Worm (Caenorhabditis elegans): ENCODE data around the gene C05D9.4.

ce11 chrX:1117252-1117651 is 9.4 kb downstream of the C05D9.4 start:
- TF ChIP-seq ref-1 (GFP tag; conservative IDR thresholded peaks at IDR 0.05) (no peak), tab-1 (GFP tag; IDR thresholded peaks at IDR 0.05) (no peak), T22C8.4 (GFP tag; IDR thresholded peaks at IDR 0.05) (no peak), klf-2 (GFP tag; conservative IDR thresholded peaks at IDR 0.05) (no peak), flt-1 (GFP tag; IDR thresholded peaks at IDR 0.05) (no peak), ztf-29 (GFP tag; IDR thresholded peaks at IDR 0.05) (no peak), ztf-23 (GFP tag; IDR thresholded peaks at IDR 0.05) (no peak), med-1 (GFP tag; optimal IDR thresholded peaks at IDR 0.05; ENCODE audit: insufficient read depth) (no peak)

Data from whole organism, midembryonic.